Worm (Caenorhabditis elegans) whole organism, L3 larva: ENCODE data around the gene F49E12.10.

ENCODE experiments used
- ceh-16 ChIP-seq: sonication (generic microtip); optimal IDR thresholded peaks from 2 replicates; lab custom pipeline; 2017; ENCODE audit warnings: missing biosample characterization, missing genetic modification characterization
- eor-1 ChIP-seq, 2 experiments: fragments of 150-350 bp; optimal IDR thresholded peaks; 2 replicates each; lab custom pipeline; 2014 to 2018; ENCODE audit warnings: missing biosample characterization in 2 of 2, missing genetic modification characterization in 2 of 2
- jun-1 ChIP-seq: fragments of 150-350 bp; optimal IDR thresholded peaks from 2 replicates; lab custom pipeline; 2014; ENCODE audit warnings: missing biosample characterization, missing genetic modification reagents, missing genetic modification characterization
- zag-1 ChIP-seq: fragments of 150-350 bp; optimal IDR thresholded peaks from 2 replicates; lab custom pipeline; 2014; ENCODE audit warnings: missing biosample characterization, missing genetic modification characterization
- ztf-4 ChIP-seq: fragments of 150-350 bp; optimal IDR thresholded peaks from 2 replicates; lab custom pipeline; 2014; ENCODE audit warnings: missing biosample characterization, missing genetic modification characterization

ce11 chrII:8359350-8359749, 31.5 kb upstream of the F49E12.10 start, which contains the start of gene col-77:
- no peak for TF ChIP-seq jun-1
- no peak for TF ChIP-seq zag-1 (tag; lab: Kevin White, UChicago)
- no peak for TF ChIP-seq eor-1 (tag; optimal IDR thresholded peaks at IDR 0.05; lab: Kevin White, UChicago)
- no peak for TF ChIP-seq ceh-16 (tag; lab: Kevin White, UChicago)
- TF ChIP-seq ztf-4: no peak
